Worm (Caenorhabditis elegans) whole organism, early embryonic: ENCODE data around the gene phb-2.

Source experiments
- ama-1 ChIP-seq: fragments of 150-350 bp; optimal IDR thresholded peaks from 2 replicates; lab custom pipeline; 2014
- ceh-36 ChIP-seq: sonication (generic microtip); optimal IDR thresholded peaks from 2 replicates; lab custom pipeline; 2016; ENCODE audit warnings: missing genetic modification characterization, inconsistent platforms, missing compliant biosample characterization
- hnd-1 ChIP-seq: sonication (generic microtip); optimal IDR thresholded peaks from 2 replicates; lab custom pipeline; 2016; ENCODE audit warnings: missing genetic modification characterization, missing compliant biosample characterization
- scrt-1 ChIP-seq: fragments of 200-800 bp; sonication (Bioruptor generic); IDR thresholded peaks from 2 replicates; pipeline ENCODE4 v1.3.6; 2022; ENCODE audit warnings: missing genetic modification characterization, missing compliant biosample characterization
- sea-1 ChIP-seq: fragments of 200-800 bp; sonication (Bioruptor generic); conservative IDR thresholded peaks from 2 replicates; pipeline ENCODE4 v1.3.6; 2022; ENCODE audit warnings: missing genetic modification characterization, missing compliant biosample characterization

ce11 chrII:6244171-6244570 lies 7.0 kb upstream of the phb-2 start, which contains the start of gene tat-4:
- no peak for TF ChIP-seq ceh-36
- TF ChIP-seq scrt-1 = no peak
- TF ChIP-seq hnd-1 = no peak
- TF ChIP-seq ama-1 = no peak
- TF ChIP-seq sea-1 = no peak
